Fruit fly (Drosophila melanogaster) whole organism, embryonic: ENCODE measurements around the gene PolQ.
A peak's percentile ranks its signal among the peaks of the same experiment; 100 is the strongest.

Source experiments
- ATbp ChIP-seq: fragments of 200-800 bp; sonication (Bioruptor generic); optimal IDR thresholded peaks from 2 replicates; lab custom pipeline; 2017; ENCODE audit warnings: missing biosample characterization, mild to moderate bottlenecking, missing genetic modification characterization, missing genetic modification reagents
- C15 ChIP-seq: fragments of 200-800 bp; sonication (Bioruptor generic); IDR thresholded peaks from 3 replicates; pipeline ENCODE4 v1.3.6; 2022; ENCODE audit warnings: missing biosample characterization, missing genetic modification characterization
- CG1024 ChIP-seq: fragments of 200-800 bp; sonication (Bioruptor generic); IDR thresholded peaks from 2 replicates; pipeline ENCODE4 v1.3.6; 2022; ENCODE audit warnings: missing biosample characterization, missing genetic modification characterization
- CG10431 ChIP-seq: fragments of 200-800 bp; sonication (Bioruptor generic); optimal IDR thresholded peaks from 3 replicates; lab custom pipeline; 2018; ENCODE audit warnings: missing biosample characterization, mild to moderate bottlenecking, missing genetic modification characterization
- CG10959 ChIP-seq: fragments of 200-800 bp; sonication (Bioruptor generic); IDR thresholded peaks from 2 replicates; pipeline ENCODE4 v1.3.6; 2022; ENCODE audit warnings: missing biosample characterization, missing genetic modification characterization
- CG12104 ChIP-seq: fragments of 200-800 bp; sonication (Bioruptor generic); optimal IDR thresholded peaks from 3 replicates; lab custom pipeline; 2016; ENCODE audit warnings: missing biosample characterization, missing genetic modification characterization
- CG12236 ChIP-seq: fragments of 200-800 bp; sonication (Bioruptor generic); optimal IDR thresholded peaks from 2 replicates; lab custom pipeline; 2016; ENCODE audit warnings: missing biosample characterization, missing genetic modification characterization
- CG13624 ChIP-seq: fragments of 200-800 bp; sonication (Bioruptor generic); optimal IDR thresholded peaks from 2 replicates; lab custom pipeline; 2016; ENCODE audit warnings: missing biosample characterization, missing genetic modification characterization
- CG13775 ChIP-seq: fragments of 200-800 bp; sonication (Bioruptor generic); optimal IDR thresholded peaks from 3 replicates; lab custom pipeline; 2017; ENCODE audit warnings: missing biosample characterization, mild to moderate bottlenecking, missing genetic modification characterization
- CG15011 ChIP-seq: fragments of 200-800 bp; sonication (Bioruptor generic); optimal IDR thresholded peaks from 3 replicates; lab custom pipeline; 2018; ENCODE audit warnings: missing biosample characterization, mild to moderate bottlenecking, missing genetic modification characterization
- CG16813 ChIP-seq: fragments of 200-800 bp; sonication (Bioruptor generic); IDR thresholded peaks from 3 replicates; pipeline ENCODE4 v1.3.6; 2022; ENCODE audit warnings: missing biosample characterization, missing genetic modification characterization; ENCODE audit not compliant: partially characterized antibody
- CG17186 ChIP-seq: fragments of 200-800 bp; sonication (Bioruptor generic); optimal IDR thresholded peaks from 3 replicates; lab custom pipeline; 2017; ENCODE audit warnings: missing biosample characterization, missing genetic modification reagents, missing genetic modification characterization
- CG17361 ChIP-seq: fragments of 200-800 bp; sonication (Bioruptor generic); IDR thresholded peaks from 3 replicates; pipeline ENCODE4 v1.3.6; 2022; ENCODE audit warnings: missing biosample characterization, missing genetic modification characterization
- CG30403 ChIP-seq: fragments of 200-800 bp; sonication (Bioruptor generic); optimal IDR thresholded peaks from 3 replicates; lab custom pipeline; 2016; ENCODE audit warnings: missing biosample characterization, missing genetic modification characterization
- CG4360 ChIP-seq: fragments of 200-800 bp; sonication (Bioruptor generic); IDR thresholded peaks from 2 replicates; pipeline ENCODE4 v1.3.6; 2022; ENCODE audit warnings: missing biosample characterization, missing genetic modification characterization
- CG6254 ChIP-seq: fragments of 200-800 bp; sonication (Bioruptor generic); optimal IDR thresholded peaks from 3 replicates; lab custom pipeline; 2017; ENCODE audit warnings: mild to moderate bottlenecking, missing biosample characterization, missing genetic modification reagents, missing genetic modification characterization
- CG6272 ChIP-seq: fragments of 200-800 bp; sonication (Bioruptor generic); IDR thresholded peaks from 2 replicates; pipeline ENCODE4 v1.3.6; 2022; ENCODE audit warnings: missing biosample characterization, missing genetic modification characterization
- CG6689 ChIP-seq: fragments of 200-800 bp; sonication (Bioruptor generic); IDR thresholded peaks from 2 replicates; pipeline ENCODE4 v1.3.6; 2022; ENCODE audit warnings: missing biosample characterization, missing genetic modification characterization
- CG7987 ChIP-seq: fragments of 200-800 bp; sonication (Bioruptor generic); optimal IDR thresholded peaks from 2 replicates; lab custom pipeline; 2018; ENCODE audit warnings: missing biosample characterization, mild to moderate bottlenecking, missing genetic modification characterization, moderate library complexity
- CG9727 ChIP-seq: fragments of 200-800 bp; sonication (Bioruptor generic); optimal IDR thresholded peaks from 3 replicates; lab custom pipeline; 2017; ENCODE audit warnings: missing biosample characterization, mild to moderate bottlenecking, missing genetic modification characterization
- CG9876 ChIP-seq: fragments of 200-800 bp; sonication (Bioruptor generic); optimal IDR thresholded peaks from 2 replicates; lab custom pipeline; 2016; ENCODE audit warnings: missing biosample characterization, missing genetic modification characterization
- Deaf1 ChIP-seq: fragments of 200-800 bp; optimal IDR thresholded peaks from 3 replicates; lab custom pipeline; 2019; ENCODE audit warnings: missing biosample characterization, mild to moderate bottlenecking, missing genetic modification characterization, moderate library complexity
- Fer2 ChIP-seq: fragments of 200-800 bp; sonication (Bioruptor generic); optimal IDR thresholded peaks from 2 replicates; lab custom pipeline; 2018; ENCODE audit warnings: missing biosample characterization, mild to moderate bottlenecking, missing genetic modification characterization, moderate library complexity
- MTF-1 ChIP-seq: fragments of 200-800 bp; sonication (Bioruptor generic); optimal IDR thresholded peaks from 2 replicates; lab custom pipeline; 2018; ENCODE audit warnings: missing biosample characterization, mild to moderate bottlenecking, missing genetic modification characterization, borderline replicate concordance
- Mad ChIP-seq: fragments of 200-800 bp; sonication (Bioruptor generic); optimal IDR thresholded peaks from 2 replicates; lab custom pipeline; 2016; ENCODE audit warnings: missing biosample characterization, missing genetic modification characterization
- NC2β ChIP-seq: fragments of 200-800 bp; sonication (Bioruptor generic); optimal IDR thresholded peaks from 2 replicates; lab custom pipeline; 2016; ENCODE audit warnings: missing biosample characterization, missing genetic modification characterization
- NFAT ChIP-seq: fragments of 200-800 bp; sonication (Bioruptor generic); IDR thresholded peaks from 2 replicates; pipeline ENCODE4 v1.3.6; 2022; ENCODE audit warnings: missing biosample characterization, missing genetic modification characterization
- NK7.1 ChIP-seq: fragments of 200-800 bp; sonication (Bioruptor generic); optimal IDR thresholded peaks from 3 replicates; lab custom pipeline; 2016; ENCODE audit warnings: missing biosample characterization, missing genetic modification characterization
- Nf-YB ChIP-seq: fragments of 200-800 bp; sonication (Bioruptor generic); optimal IDR thresholded peaks from 3 replicates; lab custom pipeline; 2019; ENCODE audit warnings: missing biosample characterization, mild to moderate bottlenecking, missing genetic modification characterization, moderate library complexity
- YL-1 ChIP-seq: fragments of 200-800 bp; sonication (Bioruptor generic); optimal IDR thresholded peaks from 3 replicates; lab custom pipeline; 2017; ENCODE audit warnings: missing biosample characterization, mild to moderate bottlenecking, missing genetic modification characterization
- amos ChIP-seq: fragments of 200-800 bp; sonication (Bioruptor generic); IDR thresholded peaks from 2 replicates; pipeline ENCODE4 v1.3.6; 2022; ENCODE audit warnings: missing biosample characterization, missing genetic modification characterization; ENCODE audit not compliant: partially characterized antibody
- ara ChIP-seq: fragments of 200-800 bp; sonication (Bioruptor generic); IDR thresholded peaks from 2 replicates; pipeline ENCODE4 v1.3.6; 2022; ENCODE audit warnings: missing biosample characterization, missing genetic modification characterization
- dimm ChIP-seq: fragments of 200-800 bp; sonication (Bioruptor generic); IDR thresholded peaks from 2 replicates; pipeline ENCODE4 v1.3.6; 2022; ENCODE audit warnings: missing biosample characterization, missing genetic modification characterization
- dmrt99B ChIP-seq: fragments of 200-800 bp; sonication (Bioruptor generic); optimal IDR thresholded peaks from 2 replicates; lab custom pipeline; 2018; ENCODE audit warnings: missing biosample characterization, mild to moderate bottlenecking, missing genetic modification characterization, moderate library complexity
- en ChIP-seq: fragments of 200-800 bp; sonication (Bioruptor generic); optimal IDR thresholded peaks from 2 replicates; lab custom pipeline; 2016; ENCODE audit warnings: missing biosample characterization, missing genetic modification characterization
- fd64A ChIP-seq: fragments of 200-800 bp; sonication (Bioruptor generic); optimal IDR thresholded peaks from 3 replicates; lab custom pipeline; 2018; ENCODE audit warnings: missing biosample characterization, mild to moderate bottlenecking, missing genetic modification characterization
- hb ChIP-seq: fragments of 200-800 bp; sonication (Bioruptor generic); IDR thresholded peaks from 3 replicates; pipeline ENCODE4 v1.3.6; 2022; ENCODE audit warnings: missing biosample characterization, missing genetic modification characterization; ENCODE audit not compliant: partially characterized antibody
- lab ChIP-seq: fragments of 200-800 bp; sonication (Bioruptor generic); optimal IDR thresholded peaks from 3 replicates; lab custom pipeline; 2017; ENCODE audit warnings: missing biosample characterization, missing genetic modification characterization, mild to moderate bottlenecking, moderate library complexity, missing genetic modification reagents
- mld ChIP-seq: fragments of 200-800 bp; sonication (Bioruptor generic); IDR thresholded peaks from 3 replicates; pipeline ENCODE4 v1.3.6; 2022; ENCODE audit warnings: missing biosample characterization, missing genetic modification characterization; ENCODE audit not compliant: partially characterized antibody
- pan ChIP-seq, 4 experiments: fragments of >200 bp in 3 of 4; fragments of 200-800 bp in 1 of 4; sonication (Bioruptor generic) in 1 of 4; optimal IDR thresholded peaks in 3 of 4; IDR thresholded peaks in 1 of 4; 2 replicates each; pipeline versions ENCODE4 v1.3.6 to Lab custom; 2017 to 2022; ENCODE audit warnings: missing biosample characterization in 2 of 4, missing genetic modification characterization in 2 of 4, mixed read lengths in 1 of 4
- pb ChIP-seq: fragments of 200-800 bp; sonication (Bioruptor generic); optimal IDR thresholded peaks from 3 replicates; lab custom pipeline; 2016; ENCODE audit warnings: missing biosample characterization, missing genetic modification characterization
- pfk ChIP-seq: fragments of 200-800 bp; sonication (Bioruptor generic); optimal IDR thresholded peaks from 2 replicates; lab custom pipeline; 2018; ENCODE audit warnings: missing biosample characterization, mild to moderate bottlenecking, missing genetic modification characterization, moderate library complexity
- prd ChIP-seq, 3 experiments: fragments of >200 bp in 2 of 3; fragments of 200-800 bp in 1 of 3; sonication (Bioruptor generic) in 1 of 3; optimal IDR thresholded peaks in 2 of 3; IDR thresholded peaks in 1 of 3; 2 replicates in 2 of 3; 3 replicates in 1 of 3; pipeline versions ENCODE4 v1.3.6 to Lab custom; 2017 to 2022; ENCODE audit warnings: missing biosample characterization in 1 of 3, missing genetic modification characterization in 1 of 3
- sens-2 ChIP-seq: fragments of 200-800 bp; sonication (Bioruptor generic); IDR thresholded peaks from 2 replicates; pipeline ENCODE4 v1.3.6; 2022; ENCODE audit warnings: missing biosample characterization, missing genetic modification characterization
- ssp ChIP-seq: fragments of 200-800 bp; sonication (Bioruptor generic); IDR thresholded peaks from 2 replicates; pipeline ENCODE4 v1.3.6; 2022; ENCODE audit warnings: missing biosample characterization, missing genetic modification characterization
- tio ChIP-seq: fragments of 200-800 bp; sonication (Bioruptor generic); optimal IDR thresholded peaks from 2 replicates; lab custom pipeline; 2017; ENCODE audit warnings: missing biosample characterization, missing genetic modification characterization, inconsistent platforms
- vvl ChIP-seq: fragments of 200-800 bp; sonication (Bioruptor generic); IDR thresholded peaks from 2 replicates; pipeline ENCODE4 v1.3.6; 2022; ENCODE audit warnings: missing biosample characterization, missing genetic modification characterization

The PolQ gene

DNA sequence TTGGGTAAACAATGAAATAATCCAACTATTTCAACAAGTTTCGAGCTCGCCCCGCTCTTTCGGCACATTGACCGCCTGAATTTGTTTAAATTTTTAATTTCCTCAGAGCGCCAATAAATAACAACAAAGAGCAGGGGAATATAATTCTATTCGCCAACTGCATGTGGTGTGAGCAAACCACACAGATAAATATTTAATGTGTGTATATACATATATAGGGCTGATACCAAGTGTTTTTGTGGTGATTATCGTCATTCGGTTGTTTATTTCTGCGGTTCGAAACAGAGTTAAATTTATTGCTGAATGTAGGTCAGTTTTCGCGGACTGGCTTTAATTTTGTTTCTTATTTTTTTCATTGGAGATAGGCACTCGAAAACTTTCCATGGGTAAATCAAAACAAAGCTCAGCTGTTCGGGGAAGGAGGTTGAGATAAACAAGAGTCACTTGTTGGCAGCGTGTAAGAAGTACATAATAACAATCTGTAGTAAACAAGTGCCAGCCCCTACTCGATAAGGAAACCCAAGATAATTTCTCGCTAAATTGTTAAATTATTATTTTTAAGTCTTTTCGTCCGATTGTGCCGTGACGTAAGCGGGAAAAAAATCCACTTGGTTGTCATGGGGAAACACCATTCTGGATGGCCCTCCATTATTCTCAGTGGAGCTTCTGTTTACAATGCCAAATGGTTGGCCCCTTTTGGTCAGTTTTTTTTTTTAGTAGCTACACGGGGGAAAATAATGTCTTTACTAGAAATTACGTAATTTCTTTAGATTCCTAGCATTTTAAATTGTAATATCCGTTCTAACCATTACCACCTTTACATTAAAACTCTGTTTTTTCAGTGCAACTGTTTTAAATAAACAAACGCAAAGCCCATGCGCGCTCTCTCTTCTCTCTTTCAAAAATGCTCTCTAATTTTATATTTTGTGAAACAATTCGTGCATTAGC, 5.8 kb upstream of the PolQ start (continued):
- TF ChIP-seq CG16813 (GFP tag; lab: Robert Waterston, UW) (no peak), CG4360 (GFP tag; lab: Robert Waterston, UW) (no peak), NC2β (GFP tag; lab: Kevin White, UChicago) (peak; percentile 39), sens-2 (GFP tag; lab: Robert Waterston, UW) (no peak), CG12236 (GFP tag; lab: Kevin White, UChicago) (peak; percentile 29), CG1024 (GFP tag; lab: Robert Waterston, UW) (no peak), CG6689 (GFP tag; lab: Robert Waterston, UW) (peak; percentile 42; the same call in 1 of the 2 replicates), CG6254 (no peak), pan (optimal IDR thresholded peaks at IDR 0.05; lab: Kevin White, UChicago) (no peak), pan (GFP tag; optimal IDR thresholded peaks at IDR 0.05 in 1 of 2, IDR thresholded peaks at IDR 0.05 in 1 of 2) (peak in 1 of 2 experiments; percentile 59), MTF-1 (GFP tag; lab: Kevin White, UChicago) (no peak), CG6272 (GFP tag; lab: Robert Waterston, UW) (peak; percentile 42), lab (GFP tag; lab: Kevin White, UChicago) (peak; percentile 81), CG13775 (GFP tag; lab: Kevin White, UChicago) (peak; percentile 41), tio (GFP tag; lab: Kevin White, UChicago) (peak; percentile 22), pfk (GFP tag; lab: Kevin White, UChicago) (no peak), C15 (no peak), amos (no peak), CG10431 (GFP tag; lab: Kevin White, UChicago) (no peak), ssp (GFP tag; lab: Robert Waterston, UW) (no peak), Mad (GFP tag; lab: Kevin White, UChicago) (no peak), Nf-YB (GFP tag; lab: Kevin White, UChicago) (no peak), CG9876 (no peak), CG15011 (peak; percentile 39), CG12104 (GFP tag; lab: Kevin White, UChicago) (no peak), ara (GFP tag; lab: Robert Waterston, UW) (0 out of 2 replicates have a peak, but pooled peaks have one; percentile 19), pb (peak; percentile 32), Deaf1 (no peak), vvl (GFP tag; lab: Robert Waterston, UW) (peak; percentile 74), hb (GFP tag; lab: Robert Waterston, UW) (no peak), Fer2 (tag; lab: Kevin White, UChicago) (peak; percentile 6), CG7987 (GFP tag; lab: Kevin White, UChicago) (peak; percentile 79), CG13624 (GFP tag; lab: Kevin White, UChicago) (peak; percentile 49), CG9727 (GFP tag; lab: Kevin White, UChicago) (peak; percentile 35), YL-1 (GFP tag; lab: Kevin White, UChicago) (no peak), NFAT (GFP tag; lab: Robert Waterston, UW) (peak; percentile 36; the same call in 1 of the 2 replicates), en (GFP tag; lab: Kevin White, UChicago) (no peak), CG10959 (GFP tag; lab: Robert Waterston, UW) (no peak), dmrt99B (tag; lab: Kevin White, UChicago) (peak; percentile 70), prd (optimal IDR thresholded peaks at IDR 0.05; lab: Kevin White, UChicago) (no peak), prd (GFP tag; IDR thresholded peaks at IDR 0.05; lab: Robert Waterston, UW) (peak; percentile 70), fd64A (GFP tag; lab: Kevin White, UChicago) (peak; percentile 7), dimm (no peak), NK7.1 (peak; percentile 45), CG17186 (GFP tag; lab: Kevin White, UChicago) (no peak), mld (GFP tag; lab: Robert Waterston, UW) (no peak), CG30403 (GFP tag; lab: Kevin White, UChicago) (peak; percentile 72), ATbp (GFP tag; lab: Kevin White, UChicago) (peak; percentile 52), CG17361 (GFP tag; lab: Robert Waterston, UW) (no peak; the same call in 1 of the 3 replicates)
